Fruit fly (Drosophila melanogaster): ENCODE data around the gene CG31921.

DNA sequence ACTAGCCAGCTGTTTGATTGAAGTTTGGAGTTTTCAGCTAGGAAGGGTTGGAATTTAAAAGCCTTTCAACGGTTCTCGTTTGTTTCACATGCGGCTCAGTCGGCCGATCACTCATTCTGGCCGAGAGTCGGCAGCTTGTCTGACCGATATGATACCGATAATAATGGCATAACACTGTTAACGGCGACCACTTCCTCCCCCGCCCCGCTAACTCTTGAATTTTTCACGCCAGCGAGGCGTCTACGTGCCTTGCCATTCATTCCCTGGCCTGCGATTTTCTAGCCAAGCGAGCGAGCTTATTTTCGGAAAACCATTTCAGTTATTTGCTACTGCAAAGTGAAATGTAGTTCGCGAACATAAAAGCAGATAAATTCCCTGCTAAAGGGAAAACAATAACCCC is 32.1 kb downstream of the CG31921 start:
- TF ChIP-seq Sin3A (optimal IDR thresholded peaks at IDR 0.05) (no peak), ttk (optimal IDR thresholded peaks at IDR 0.05) (no peak), Myc (optimal IDR thresholded peaks at IDR 0.05) (no peak)
